Worm (Caenorhabditis elegans) whole organism, L3 larva: ENCODE measurements around the gene AH6.3.

Experiments used
- aly-2 ChIP-seq: fragments of 150-350 bp; optimal IDR thresholded peaks from 2 replicates; lab custom pipeline; 2014; ENCODE audit warnings: missing biosample characterization, missing genetic modification characterization
- elt-1 ChIP-seq: fragments of 150-350 bp; optimal IDR thresholded peaks from 2 replicates; lab custom pipeline; 2014; ENCODE audit warnings: missing biosample characterization, missing genetic modification characterization
- fkh-10 ChIP-seq: sonication (generic microtip); optimal IDR thresholded peaks from 2 replicates; lab custom pipeline; 2017; ENCODE audit warnings: missing biosample characterization, missing genetic modification reagents, missing genetic modification characterization
- hmg-11 ChIP-seq: sonication (generic microtip); optimal IDR thresholded peaks from 2 replicates; lab custom pipeline; 2016; ENCODE audit warnings: missing genetic modification characterization, missing compliant biosample characterization
- lin-39 ChIP-seq: fragments of 150-350 bp; optimal IDR thresholded peaks from 2 replicates; lab custom pipeline; 2018; ENCODE audit warnings: missing biosample characterization, missing genetic modification reagents, missing genetic modification characterization
- mdl-1 ChIP-seq: fragments of 150-350 bp; optimal IDR thresholded peaks from 2 replicates; lab custom pipeline; 2014; ENCODE audit warnings: missing biosample characterization, missing genetic modification characterization
- nhr-11 ChIP-seq: fragments of 150-350 bp; optimal IDR thresholded peaks from 2 replicates; lab custom pipeline; 2014; ENCODE audit warnings: missing biosample characterization, missing genetic modification characterization
- nhr-25 ChIP-seq: sonication (generic microtip); optimal IDR thresholded peaks from 2 replicates; lab custom pipeline; 2017; ENCODE audit warnings: missing biosample characterization, missing genetic modification characterization
- nhr-28 ChIP-seq: fragments of 150-350 bp; optimal IDR thresholded peaks from 2 replicates; lab custom pipeline; 2014; ENCODE audit warnings: missing biosample characterization, missing genetic modification characterization
- nhr-77 ChIP-seq: fragments of 150-350 bp; optimal IDR thresholded peaks from 2 replicates; lab custom pipeline; 2014; ENCODE audit warnings: missing biosample characterization, missing genetic modification characterization
- pqm-1 ChIP-seq: fragments of 150-350 bp; optimal IDR thresholded peaks from 2 replicates; lab custom pipeline; 2017; ENCODE audit warnings: missing biosample characterization, missing genetic modification characterization, inconsistent platforms
- tbx-2 ChIP-seq: sonication (generic microtip); optimal IDR thresholded peaks from 2 replicates; lab custom pipeline; 2016; ENCODE audit warnings: mild to moderate bottlenecking, missing genetic modification characterization, missing compliant biosample characterization
- unc-39 ChIP-seq: sonication (generic microtip); optimal IDR thresholded peaks from 4 replicates; lab custom pipeline; 2017; ENCODE audit warnings: missing biosample characterization, missing genetic modification characterization
- unc-62 ChIP-seq: fragments of 150-350 bp; sonication (generic microtip); optimal IDR thresholded peaks from 4 replicates; lab custom pipeline; 2014; ENCODE audit warnings: missing biosample characterization, missing genetic modification reagents, missing genetic modification characterization

DNA sequence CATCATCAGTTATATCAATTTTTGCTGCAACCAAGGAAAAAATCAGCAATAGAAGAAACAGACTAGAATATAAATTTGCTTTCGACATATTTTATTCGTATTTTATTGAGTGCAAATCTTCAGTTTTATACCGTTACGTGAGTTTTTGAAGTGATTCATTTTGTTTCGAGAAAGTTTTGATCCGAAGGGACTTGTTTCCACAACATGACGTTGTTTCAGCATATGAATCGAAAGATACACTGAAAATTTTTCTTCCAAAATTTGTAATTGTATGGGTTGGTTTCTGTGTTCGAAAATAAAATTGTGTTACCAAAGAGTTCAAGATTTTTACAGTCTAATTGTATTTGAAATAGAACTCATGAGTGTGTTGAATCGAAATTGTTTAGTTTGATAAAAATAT is 38.8 kb upstream of the AH6.3 start, which contains the start of gene T19H5.7:
- TF ChIP-seq unc-62 (GFP tag; lab: Kevin White, UChicago), result no peak
- no peak for TF ChIP-seq pqm-1
- TF ChIP-seq lin-39, result no peak
- TF ChIP-seq elt-1 (tag; lab: Kevin White, UChicago), result no peak
- TF ChIP-seq nhr-25 (tag; lab: Kevin White, UChicago), result no peak
- no peak for TF ChIP-seq nhr-77 (tag; lab: Kevin White, UChicago)
- TF ChIP-seq unc-39, result no peak
- no peak for TF ChIP-seq tbx-2 (tag; lab: Kevin White, UChicago)
- TF ChIP-seq nhr-28, result no peak
- TF ChIP-seq nhr-11 (tag; lab: Kevin White, UChicago), result no peak
- TF ChIP-seq fkh-10 (GFP tag; lab: Kevin White, UChicago), result no peak
- no peak for TF ChIP-seq hmg-11 (tag; lab: Kevin White, UChicago)
- no peak for TF ChIP-seq mdl-1 (tag; lab: Kevin White, UChicago)
- no peak for TF ChIP-seq aly-2 (tag; lab: Kevin White, UChicago)
